Worm (Caenorhabditis elegans) whole organism, L1 larva: ENCODE results near the gene daf-42.

ENCODE experiments used
- C04F5.9 ChIP-seq: sonication (generic microtip); optimal IDR thresholded peaks from 2 replicates; lab custom pipeline; 2016; ENCODE audit warnings: missing genetic modification characterization, missing compliant biosample characterization
- C16A3.4 ChIP-seq: fragments of 150-350 bp; optimal IDR thresholded peaks from 2 replicates; lab custom pipeline; 2014; ENCODE audit warnings: missing biosample characterization, missing genetic modification characterization
- F16B12.6 ChIP-seq: fragments of 150-350 bp; optimal IDR thresholded peaks from 2 replicates; lab custom pipeline; 2014; ENCODE audit warnings: missing biosample characterization, missing genetic modification characterization
- aha-1 ChIP-seq: fragments of 150-350 bp; optimal IDR thresholded peaks from 2 replicates; lab custom pipeline; 2014; ENCODE audit warnings: missing biosample characterization, missing genetic modification characterization
- alr-1 ChIP-seq: fragments of 200-800 bp; sonication (Bioruptor generic); optimal IDR thresholded peaks from 2 replicates; lab custom pipeline; 2018; ENCODE audit warnings: borderline replicate concordance, mild to moderate bottlenecking, missing genetic modification characterization, missing compliant biosample characterization
- blmp-1 ChIP-seq: fragments of 150-350 bp; optimal IDR thresholded peaks from 2 replicates; lab custom pipeline; 2014; ENCODE audit warnings: missing biosample characterization, missing genetic modification characterization
- ceh-8 ChIP-seq: fragments of 200-800 bp; sonication (Bioruptor generic); optimal IDR thresholded peaks from 2 replicates; lab custom pipeline; 2018; ENCODE audit warnings: mild to moderate bottlenecking, missing genetic modification characterization, moderate library complexity, missing compliant biosample characterization
- ceh-82 ChIP-seq, 3 experiments: fragments of 150-350 bp in 1 of 3; sonication (generic microtip) in 2 of 3; optimal IDR thresholded peaks; 2 replicates each; lab custom pipeline; 2014 to 2017; ENCODE audit warnings: missing biosample characterization in 3 of 3, missing genetic modification characterization in 3 of 3
- ceh-88 ChIP-seq: fragments of 200-800 bp; sonication (Bioruptor generic); IDR thresholded peaks from 2 replicates; pipeline ENCODE4 v1.3.6; 2022; ENCODE audit warnings: missing genetic modification characterization, missing compliant biosample characterization
- efl-1 ChIP-seq, 4 experiments: fragments of 150-350 bp; optimal IDR thresholded peaks in 3 of 4; peaks in 1 of 4; 1 replicate in 1 of 4; 2 replicates in 3 of 4; lab custom pipeline; 2014; ENCODE audit warnings: missing biosample characterization in 2 of 4, missing genetic modification characterization in 2 of 4, missing genetic modification reagents in 2 of 4
- egl-27 ChIP-seq, 2 experiments: fragments of 150-350 bp in 1 of 2; sonication (generic microtip); optimal IDR thresholded peaks; 3 replicates each; lab custom pipeline; 2017 to 2018; ENCODE audit warnings: missing biosample characterization in 2 of 2, missing genetic modification characterization in 2 of 2, missing genetic modification reagents in 2 of 2
- elt-2 ChIP-seq: sonication (generic microtip); optimal IDR thresholded peaks from 2 replicates; lab custom pipeline; 2016; ENCODE audit warnings: missing genetic modification characterization, mild to moderate bottlenecking, inconsistent platforms, missing compliant biosample characterization, missing genetic modification reagents
- elt-3 ChIP-seq, 6 experiments: fragments of 150-350 bp in 1 of 6; sonication (generic microtip); optimal IDR thresholded peaks; 2 replicates each; lab custom pipeline; 2017 to 2018; ENCODE audit warnings: missing biosample characterization in 6 of 6, missing genetic modification characterization in 6 of 6, inconsistent platforms in 1 of 6
- ets-5 ChIP-seq: fragments of 200-800 bp; sonication (Bioruptor generic); IDR thresholded peaks from 2 replicates; pipeline ENCODE4 v1.3.6; 2022; ENCODE audit warnings: missing genetic modification characterization, missing compliant biosample characterization
- fkh-10 ChIP-seq: sonication (generic microtip); optimal IDR thresholded peaks from 2 replicates; lab custom pipeline; 2017; ENCODE audit warnings: missing biosample characterization, missing genetic modification reagents, missing genetic modification characterization
- fkh-8 ChIP-seq: sonication (generic microtip); optimal IDR thresholded peaks from 2 replicates; lab custom pipeline; 2016; ENCODE audit warnings: mild to moderate bottlenecking, missing genetic modification characterization, missing compliant biosample characterization
- fos-1 ChIP-seq: fragments of 150-350 bp; optimal IDR thresholded peaks from 2 replicates; lab custom pipeline; 2014; ENCODE audit warnings: missing biosample characterization, missing genetic modification characterization
- hpl-2 ChIP-seq: fragments of 150-350 bp; optimal IDR thresholded peaks from 2 replicates; lab custom pipeline; 2014; ENCODE audit warnings: missing biosample characterization, missing genetic modification reagents, missing genetic modification characterization
- irx-1 ChIP-seq: sonication (generic microtip); optimal IDR thresholded peaks from 2 replicates; lab custom pipeline; 2016; ENCODE audit warnings: missing genetic modification characterization, missing compliant biosample characterization
- isw-1 ChIP-seq: fragments of 200-800 bp; sonication (Bioruptor generic); IDR thresholded peaks from 2 replicates; pipeline ENCODE4 v1.3.6; 2022; ENCODE audit warnings: missing genetic modification characterization, missing compliant biosample characterization
- jun-1 ChIP-seq: fragments of 150-350 bp; optimal IDR thresholded peaks from 2 replicates; lab custom pipeline; 2014; ENCODE audit warnings: missing biosample characterization, missing genetic modification reagents, missing genetic modification characterization
- lin-13 ChIP-seq: fragments of 150-350 bp; optimal IDR thresholded peaks from 2 replicates; lab custom pipeline; 2014; ENCODE audit warnings: missing biosample characterization, missing genetic modification reagents, missing genetic modification characterization
- lin-14 ChIP-seq: fragments of 200-800 bp; sonication (Bioruptor generic); optimal IDR thresholded peaks from 2 replicates; lab custom pipeline; 2018; ENCODE audit warnings: mild to moderate bottlenecking, missing genetic modification characterization, moderate library complexity, missing compliant biosample characterization
- lin-35 ChIP-seq, 2 experiments: fragments of 150-350 bp; optimal IDR thresholded peaks; 2 replicates each; lab custom pipeline; 2014; ENCODE audit warnings: missing biosample characterization in 2 of 2, missing genetic modification characterization in 2 of 2, missing genetic modification reagents in 2 of 2
- lsy-2 ChIP-seq, 2 experiments: fragments of 150-350 bp; optimal IDR thresholded peaks; 2 replicates each; lab custom pipeline; 2014; ENCODE audit warnings: missing biosample characterization in 2 of 2, missing genetic modification characterization in 2 of 2
- mab-9 ChIP-seq: fragments of 200-800 bp; sonication (Bioruptor generic); IDR thresholded peaks from 2 replicates; pipeline ENCODE4 v1.3.6; 2022; ENCODE audit warnings: missing genetic modification reagents, missing genetic modification characterization, missing compliant biosample characterization
- mdl-1 ChIP-seq, 2 experiments: fragments of 150-350 bp; optimal IDR thresholded peaks; 2 replicates each; lab custom pipeline; 2014 to 2017; ENCODE audit warnings: missing biosample characterization in 2 of 2, missing genetic modification characterization in 2 of 2, inconsistent platforms in 1 of 2
- mef-2 ChIP-seq: fragments of 150-350 bp; optimal IDR thresholded peaks from 2 replicates; lab custom pipeline; 2014; ENCODE audit warnings: missing biosample characterization, missing genetic modification characterization
- mep-1 ChIP-seq: fragments of 150-350 bp; optimal IDR thresholded peaks from 2 replicates; lab custom pipeline; 2014; ENCODE audit warnings: missing biosample characterization, missing genetic modification characterization
- nhr-12 ChIP-seq: sonication (generic microtip); optimal IDR thresholded peaks from 2 replicates; lab custom pipeline; 2017; ENCODE audit warnings: missing biosample characterization, missing genetic modification characterization
- nhr-19 ChIP-seq: fragments of 200-800 bp; sonication (Bioruptor generic); conservative IDR thresholded peaks from 2 replicates; pipeline ENCODE4 v1.3.6; 2022; ENCODE audit warnings: missing genetic modification characterization, missing compliant biosample characterization
- nhr-237 ChIP-seq: fragments of 150-350 bp; optimal IDR thresholded peaks from 2 replicates; lab custom pipeline; 2014; ENCODE audit warnings: missing biosample characterization, missing genetic modification characterization
- nhr-47 ChIP-seq: sonication (generic microtip); optimal IDR thresholded peaks from 2 replicates; lab custom pipeline; 2016; ENCODE audit warnings: mild to moderate bottlenecking, missing genetic modification characterization, moderate library complexity, missing compliant biosample characterization
- nhr-84 ChIP-seq: sonication (generic microtip); optimal IDR thresholded peaks from 2 replicates; lab custom pipeline; 2017; ENCODE audit warnings: missing biosample characterization, missing genetic modification characterization
- nhr-85 ChIP-seq: sonication (generic microtip); peaks from one replicate; lab custom pipeline; 2016; ENCODE audit warnings: missing genetic modification characterization, inconsistent platforms, missing compliant biosample characterization
- pag-3 ChIP-seq: sonication (generic microtip); optimal IDR thresholded peaks from 2 replicates; lab custom pipeline; 2017; ENCODE audit warnings: missing genetic modification characterization, mild to moderate bottlenecking, missing compliant biosample characterization, antibody characterized with exemption, borderline replicate concordance; ENCODE audit not compliant: insufficient read depth
- pax-3 ChIP-seq: fragments of 200-800 bp; sonication (Bioruptor generic); optimal IDR thresholded peaks from 2 replicates; lab custom pipeline; 2018; ENCODE audit warnings: mild to moderate bottlenecking, missing genetic modification characterization, moderate library complexity, missing compliant biosample characterization
- pqm-1 ChIP-seq: sonication (generic microtip); optimal IDR thresholded peaks from 3 replicates; lab custom pipeline; 2017; ENCODE audit warnings: missing biosample characterization, missing genetic modification characterization
- rnt-1 ChIP-seq: sonication (generic microtip); optimal IDR thresholded peaks from 2 replicates; lab custom pipeline; 2016; ENCODE audit warnings: mild to moderate bottlenecking, missing genetic modification characterization, moderate library complexity, missing compliant biosample characterization
- skn-1 ChIP-seq: fragments of 150-350 bp; optimal IDR thresholded peaks from 2 replicates; lab custom pipeline; 2014; ENCODE audit warnings: missing biosample characterization, missing genetic modification characterization
- snpc-4 ChIP-seq: fragments of 150-350 bp; optimal IDR thresholded peaks from 2 replicates; lab custom pipeline; 2014; ENCODE audit warnings: missing biosample characterization, missing genetic modification characterization
- sptf-1 ChIP-seq: fragments of 150-350 bp; optimal IDR thresholded peaks from 2 replicates; lab custom pipeline; 2014; ENCODE audit warnings: missing biosample characterization, missing genetic modification characterization
- tbx-2 ChIP-seq: sonication (generic microtip); optimal IDR thresholded peaks from 2 replicates; lab custom pipeline; 2016; ENCODE audit warnings: missing genetic modification characterization, missing compliant biosample characterization
- tlp-1 ChIP-seq: fragments of 150-350 bp; optimal IDR thresholded peaks from 2 replicates; lab custom pipeline; 2014; ENCODE audit warnings: missing biosample characterization, missing genetic modification characterization
- unc-86 ChIP-seq: sonication (generic microtip); optimal IDR thresholded peaks from 2 replicates; lab custom pipeline; 2016; ENCODE audit warnings: missing genetic modification characterization, missing compliant biosample characterization
- unc-98 ChIP-seq: fragments of 200-800 bp; sonication (Bioruptor generic); IDR thresholded peaks from 2 replicates; pipeline ENCODE4 v1.3.6; 2022; ENCODE audit warnings: missing genetic modification characterization, missing compliant biosample characterization
- vab-15 ChIP-seq: sonication (generic microtip); optimal IDR thresholded peaks from 2 replicates; lab custom pipeline; 2017; ENCODE audit warnings: missing genotype, mild to moderate bottlenecking, missing genetic modification characterization, missing compliant biosample characterization
- ztf-11 ChIP-seq, 2 experiments: sonication (generic microtip); optimal IDR thresholded peaks; 2 replicates each; lab custom pipeline; 2016 to 2017; ENCODE audit warnings: missing genetic modification characterization in 2 of 2, missing biosample characterization in 1 of 2, missing compliant biosample characterization in 1 of 2
- ztf-4 ChIP-seq: fragments of 150-350 bp; optimal IDR thresholded peaks from 2 replicates; lab custom pipeline; 2014; ENCODE audit warnings: missing biosample characterization, missing genetic modification characterization

The daf-42 gene

ce11 chrIV:7388843-7389242 lies 42.2 kb upstream of the daf-42 start, which contains the start of gene mob-3:
Gene mob-3 (minus strand): TSS chrIV:7388943.
- TF ChIP-seq elt-2 (tag; lab: Kevin White, UChicago) (no peak), egl-27 (tag; optimal IDR thresholded peaks at IDR 0.05; lab: Kevin White, UChicago) (no peak), ets-5 (GFP tag; lab: Robert Waterston, UW) (no peak), aha-1 (tag; lab: Kevin White, UChicago) (no peak)

- TF ChIP-seq alr-1 (tag; lab: Kevin White, UChicago), result no peak
- peak; percentile 58 for TF ChIP-seq nhr-19
- TF ChIP-seq lin-14, result peak; percentile 94
- TF ChIP-seq fos-1 (tag; lab: Kevin White, UChicago), result peak; percentile 20
- peak; percentile 64 for TF ChIP-seq nhr-47 (tag; lab: Kevin White, UChicago)
- no peak for TF ChIP-seq elt-3 (tag; optimal IDR thresholded peaks at IDR 0.05; lab: Kevin White, UChicago)
- TF ChIP-seq sptf-1, result no peak
- TF ChIP-seq unc-86 (tag; lab: Kevin White, UChicago), result peak; percentile 89
- TF ChIP-seq lin-13 (GFP tag; lab: Kevin White, UChicago), result peak; percentile 37
- no peak for TF ChIP-seq nhr-84 (tag; lab: Kevin White, UChicago)
- peak; percentile 64 to 68 for TF ChIP-seq lsy-2 (tag; optimal IDR thresholded peaks at IDR 0.05; lab: Kevin White, UChicago)
- TF ChIP-seq nhr-237 (tag; lab: Kevin White, UChicago), result no peak
- peak in 1 of 2 experiments; percentile 29 for TF ChIP-seq ztf-11 (tag; optimal IDR thresholded peaks at IDR 0.05; lab: Kevin White, UChicago)
- TF ChIP-seq skn-1 (tag; lab: Kevin White, UChicago), result no peak
- TF ChIP-seq ets-5 (GFP tag; lab: Robert Waterston, UW), result no peak
- TF ChIP-seq ceh-8 (GFP tag; lab: Kevin White, UChicago), result peak; percentile 59
- TF ChIP-seq mdl-1 (tag; optimal IDR thresholded peaks at IDR 0.05; lab: Kevin White, UChicago), result peak in 1 of 2 experiments; percentile 17
- no peak for TF ChIP-seq pag-3
- TF ChIP-seq irx-1 (tag; lab: Kevin White, UChicago), result peak; percentile 5
- TF ChIP-seq jun-1 (tag; lab: Kevin White, UChicago), result peak; percentile 8
- no peak for TF ChIP-seq mab-9 (GFP tag; lab: Robert Waterston, UW)
- TF ChIP-seq vab-15 (tag; lab: Kevin White, UChicago), result no peak
- peak; percentile 6 to 57 (median 8) for TF ChIP-seq ceh-82 (tag; optimal IDR thresholded peaks at IDR 0.05; lab: Kevin White, UChicago)
- no peak for TF ChIP-seq unc-98 (GFP tag; lab: Robert Waterston, UW)
- TF ChIP-seq hpl-2 (GFP tag; lab: Kevin White, UChicago), result no peak
- TF ChIP-seq tbx-2, result peak; percentile 68
- TF ChIP-seq nhr-85 (tag; lab: Kevin White, UChicago), result peak; percentile 75
- peak; percentile 82 for TF ChIP-seq rnt-1 (tag; lab: Kevin White, UChicago)
- TF ChIP-seq blmp-1 (tag; lab: Kevin White, UChicago), result peak; percentile 66
- TF ChIP-seq elt-2 (tag; lab: Kevin White, UChicago), result no peak
- no peak for TF ChIP-seq fkh-10
- TF ChIP-seq mep-1 (tag; lab: Kevin White, UChicago), result peak; percentile 43
- TF ChIP-seq ztf-4, result peak; percentile 24
- TF ChIP-seq pqm-1 (tag; lab: Kevin White, UChicago), result no peak
- no peak for TF ChIP-seq pax-3
- no peak for TF ChIP-seq tlp-1 (tag; lab: Kevin White, UChicago)
- peak; percentile 39 for TF ChIP-seq isw-1
- TF ChIP-seq C04F5.9 (tag; lab: Kevin White, UChicago), result peak; percentile 1
- TF ChIP-seq F16B12.6 (tag; lab: Kevin White, UChicago), result no peak
- no peak for TF ChIP-seq nhr-12
- peak; percentile 45 for TF ChIP-seq fkh-8 (tag; lab: Kevin White, UChicago)
- no peak for TF ChIP-seq C16A3.4
- no peak for TF ChIP-seq ceh-88 (GFP tag; lab: Robert Waterston, UW)
- peak; percentile 53 to 64 for TF ChIP-seq efl-1 (optimal IDR thresholded peaks at IDR 0.05; lab: Kevin White, UChicago)
- TF ChIP-seq efl-1 (GFP tag; optimal IDR thresholded peaks at IDR 0.05 in 1 of 2; lab: Kevin White, UChicago), result no peak
- peak in 1 of 2 experiments; percentile 41 for TF ChIP-seq lin-35 (GFP tag; optimal IDR thresholded peaks at IDR 0.05; lab: Kevin White, UChicago)
- TF ChIP-seq snpc-4, result peak; percentile 38
- TF ChIP-seq mef-2, result no peak
These were observed 40.3 kb upstream of the daf-42 start for ce11 chrIV:7386835-7387551.
